Worm (Caenorhabditis elegans) whole organism, L4/young adult: ENCODE results near the gene Y75D11A.2.

Experiments
- W03F9.2 ChIP-seq: fragments of 150-350 bp; optimal IDR thresholded peaks from 2 replicates; lab custom pipeline; 2014; ENCODE audit warnings: missing biosample characterization, missing genetic modification characterization
- dao-5 ChIP-seq: sonication (generic microtip); optimal IDR thresholded peaks from 2 replicates; lab custom pipeline; 2016; ENCODE audit warnings: missing genotype, missing genetic modification characterization, moderate library complexity, missing compliant biosample characterization
- him-1 ChIP-seq: sonication (generic microtip); optimal IDR thresholded peaks from 2 replicates; lab custom pipeline; 2016; ENCODE audit warnings: missing genotype, missing genetic modification reagents, missing genetic modification characterization, missing compliant biosample characterization

DNA sequence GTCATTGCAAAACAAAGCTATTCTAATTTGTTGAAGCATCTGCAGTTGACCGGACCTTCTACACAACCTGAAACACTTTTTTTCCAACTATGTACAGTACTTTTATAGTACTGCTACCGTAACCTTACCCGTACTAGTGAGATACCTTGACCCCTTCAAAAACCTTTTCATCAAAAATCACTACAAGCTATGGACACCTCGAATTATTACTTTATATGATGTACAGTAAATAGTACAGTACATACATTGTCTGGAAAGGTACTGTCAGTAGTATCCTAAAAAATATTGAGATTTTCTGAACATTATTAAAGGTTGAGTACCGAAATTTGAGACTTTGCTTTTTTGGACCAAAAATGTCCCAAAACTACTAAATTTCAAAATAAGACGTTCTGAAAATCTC, 43.1 kb downstream of the Y75D11A.2 start:
- TF ChIP-seq him-1 (no peak), dao-5 (tag; lab: Kevin White, UChicago) (no peak), W03F9.2 (no peak)
